Fruit fly (Drosophila melanogaster) whole organism, embryonic: ENCODE results near the gene Pvf2.

Experiments used
- Awh ChIP-seq: fragments of 200-800 bp; sonication (Bioruptor generic); IDR thresholded peaks from 2 replicates; pipeline ENCODE4, ENCODE4 v1.3.6; 2022; ENCODE audit warnings: missing biosample characterization, missing genetic modification characterization
- B-H1 ChIP-seq: fragments of 200-800 bp; sonication (Bioruptor generic); IDR thresholded peaks from 3 replicates; pipeline ENCODE4 v1.3.6; 2022; ENCODE audit warnings: missing biosample characterization, missing genetic modification characterization
- CG11696 ChIP-seq: fragments of 200-800 bp; sonication (Bioruptor generic); IDR thresholded peaks from 2 replicates; pipeline ENCODE4 v1.3.6; 2022; ENCODE audit warnings: missing biosample characterization, missing genetic modification characterization
- CG16815 ChIP-seq: fragments of 200-800 bp; sonication (Bioruptor generic); optimal IDR thresholded peaks from 3 replicates; lab custom pipeline; 2017; ENCODE audit warnings: missing biosample characterization, mild to moderate bottlenecking, missing genetic modification characterization
- CG2116 ChIP-seq: fragments of 200-800 bp; sonication (Bioruptor generic); optimal IDR thresholded peaks from 3 replicates; lab custom pipeline; 2018; ENCODE audit warnings: missing biosample characterization, mild to moderate bottlenecking, missing genetic modification characterization
- CG2712 ChIP-seq: fragments of 200-800 bp; optimal IDR thresholded peaks from 3 replicates; lab custom pipeline; 2019; ENCODE audit warnings: missing biosample characterization, mild to moderate bottlenecking, missing genetic modification characterization, moderate library complexity
- CG3838 ChIP-seq: fragments of 200-800 bp; sonication (Bioruptor generic); optimal IDR thresholded peaks from 3 replicates; lab custom pipeline; 2016; ENCODE audit warnings: missing biosample characterization, missing genetic modification characterization
- CG6175 ChIP-seq: fragments of 200-800 bp; sonication (Bioruptor generic); IDR thresholded peaks from 3 replicates; pipeline ENCODE4 v1.3.6; 2022; ENCODE audit warnings: missing biosample characterization, missing genetic modification characterization
- CG6854 ChIP-seq: fragments of 200-800 bp; sonication (Bioruptor generic); optimal IDR thresholded peaks from 3 replicates; lab custom pipeline; 2017; ENCODE audit warnings: missing biosample characterization, mild to moderate bottlenecking, missing genetic modification characterization
- CG7786 ChIP-seq: fragments of 200-800 bp; sonication (Bioruptor generic); optimal IDR thresholded peaks from 2 replicates; lab custom pipeline; 2016; ENCODE audit warnings: missing biosample characterization, missing genetic modification characterization
- CG7928 ChIP-seq: fragments of 200-800 bp; sonication (Bioruptor generic); optimal IDR thresholded peaks from 2 replicates; lab custom pipeline; 2017; ENCODE audit warnings: missing biosample characterization, mild to moderate bottlenecking, missing genetic modification characterization
- CG7963 ChIP-seq: fragments of 200-800 bp; sonication (Bioruptor generic); IDR thresholded peaks from 3 replicates; pipeline ENCODE4 v1.3.6; 2022; ENCODE audit warnings: missing biosample characterization, missing genetic modification characterization; ENCODE audit not compliant: partially characterized antibody
- CG8944 ChIP-seq: fragments of 200-800 bp; sonication (Bioruptor generic); optimal IDR thresholded peaks from 3 replicates; lab custom pipeline; 2016; ENCODE audit warnings: missing biosample characterization, missing genetic modification characterization
- CG9215 ChIP-seq: fragments of 200-800 bp; sonication (Bioruptor generic); IDR thresholded peaks from 2 replicates; pipeline ENCODE4 v1.3.6; 2022; ENCODE audit warnings: missing biosample characterization, missing genetic modification characterization
- CG9817 ChIP-seq: fragments of 200-800 bp; sonication (Bioruptor generic); optimal IDR thresholded peaks from 2 replicates; lab custom pipeline; 2018; ENCODE audit warnings: missing biosample characterization, mild to moderate bottlenecking, missing genetic modification characterization, moderate library complexity
- Dip2 ChIP-seq: fragments of 200-800 bp; sonication (Bioruptor generic); IDR thresholded peaks from 2 replicates; pipeline ENCODE4 v1.3.6; 2022; ENCODE audit warnings: missing biosample characterization, missing genetic modification characterization
- Drgx ChIP-seq: fragments of 200-800 bp; sonication (Bioruptor generic); IDR thresholded peaks from 2 replicates; pipeline ENCODE4 v1.3.6; 2022; ENCODE audit warnings: missing biosample characterization, missing genetic modification characterization
- ERR ChIP-seq: fragments of 200-800 bp; sonication (Bioruptor generic); optimal IDR thresholded peaks from 2 replicates; lab custom pipeline; 2016; ENCODE audit warnings: missing biosample characterization, missing genetic modification characterization
- HLH4C ChIP-seq: fragments of 200-800 bp; sonication (Bioruptor generic); IDR thresholded peaks from 3 replicates; pipeline ENCODE4 v1.3.6; 2022; ENCODE audit warnings: missing biosample characterization, missing genetic modification characterization; ENCODE audit not compliant: partially characterized antibody
- HLH54F ChIP-seq: fragments of 200-800 bp; sonication (Bioruptor generic); optimal IDR thresholded peaks from 3 replicates; lab custom pipeline; 2016; ENCODE audit warnings: missing biosample characterization, missing genetic modification characterization
- HmgZ ChIP-seq: fragments of 200-800 bp; sonication (Bioruptor generic); optimal IDR thresholded peaks from 2 replicates; lab custom pipeline; 2018; ENCODE audit warnings: missing biosample characterization, mild to moderate bottlenecking, missing genetic modification characterization
- MESR4 ChIP-seq: fragments of 200-800 bp; sonication (Bioruptor generic); optimal IDR thresholded peaks from 2 replicates; lab custom pipeline; 2018; ENCODE audit warnings: missing biosample characterization, mild to moderate bottlenecking, missing genetic modification characterization, moderate library complexity
- NK7.1 ChIP-seq: fragments of 200-800 bp; sonication (Bioruptor generic); optimal IDR thresholded peaks from 3 replicates; lab custom pipeline; 2016; ENCODE audit warnings: missing biosample characterization, missing genetic modification characterization
- Oaz ChIP-seq: fragments of 200-800 bp; sonication (Bioruptor generic); IDR thresholded peaks from 2 replicates; pipeline ENCODE4 v1.3.6; 2022; ENCODE audit warnings: missing biosample characterization, missing genetic modification characterization
- Oli ChIP-seq: fragments of 200-800 bp; sonication (Bioruptor generic); optimal IDR thresholded peaks from 2 replicates; lab custom pipeline; 2018; ENCODE audit warnings: missing biosample characterization, mild to moderate bottlenecking, missing genetic modification characterization, moderate library complexity
- Ravus ChIP-seq: fragments of 200-800 bp; sonication (Bioruptor generic); IDR thresholded peaks from 2 replicates; pipeline ENCODE4 v1.3.6; 2022; ENCODE audit warnings: missing biosample characterization, missing genetic modification characterization
- btn ChIP-seq: fragments of 200-800 bp; sonication (Bioruptor generic); optimal IDR thresholded peaks from 2 replicates; lab custom pipeline; 2016; ENCODE audit warnings: missing biosample characterization, missing genetic modification characterization
- cato ChIP-seq: fragments of 200-800 bp; sonication (Bioruptor generic); optimal IDR thresholded peaks from 2 replicates; lab custom pipeline; 2016; ENCODE audit warnings: missing biosample characterization, missing genetic modification characterization, borderline replicate concordance
- chif ChIP-seq, 2 experiments: fragments of 200-800 bp; sonication (Bioruptor generic); optimal IDR thresholded peaks; 3 replicates each; lab custom pipeline; 2016; ENCODE audit warnings: missing biosample characterization in 2 of 2, missing genetic modification characterization in 2 of 2
- chm ChIP-seq: fragments of 200-800 bp; sonication (Bioruptor generic); IDR thresholded peaks from 2 replicates; pipeline ENCODE4 v1.3.6; 2022; ENCODE audit warnings: missing biosample characterization, missing genetic modification characterization
- chn ChIP-seq: fragments of 200-800 bp; sonication (Bioruptor generic); optimal IDR thresholded peaks from 2 replicates; lab custom pipeline; 2016; ENCODE audit warnings: missing biosample characterization, missing genetic modification characterization
- ci ChIP-seq: fragments of 200-800 bp; sonication (Bioruptor generic); IDR thresholded peaks from 3 replicates; pipeline ENCODE4 v1.3.6; 2022; ENCODE audit warnings: missing biosample characterization, missing genetic modification characterization
- emc ChIP-seq: fragments of 200-800 bp; sonication (Bioruptor generic); optimal IDR thresholded peaks from 2 replicates; lab custom pipeline; 2016; ENCODE audit warnings: missing biosample characterization, missing genetic modification characterization
- fd3F ChIP-seq: fragments of 200-800 bp; sonication (Bioruptor generic); optimal IDR thresholded peaks from 2 replicates; lab custom pipeline; 2018; ENCODE audit warnings: missing biosample characterization, mild to moderate bottlenecking, missing genetic modification characterization, moderate library complexity
- gcm ChIP-seq: fragments of 200-800 bp; sonication (Bioruptor generic); optimal IDR thresholded peaks from 2 replicates; lab custom pipeline; 2019; ENCODE audit warnings: missing biosample characterization, mild to moderate bottlenecking, missing genetic modification characterization, moderate library complexity
- gfzf ChIP-seq: fragments of 200-800 bp; sonication (Bioruptor generic); optimal IDR thresholded peaks from 2 replicates; lab custom pipeline; 2016; ENCODE audit warnings: missing biosample characterization, mild to moderate bottlenecking, missing genetic modification characterization, moderate library complexity
- gro ChIP-seq: fragments of 200-800 bp; sonication (Bioruptor generic); optimal IDR thresholded peaks from 2 replicates; lab custom pipeline; 2016; ENCODE audit warnings: missing biosample characterization, missing genetic modification characterization
- hbn ChIP-seq: fragments of 200-800 bp; sonication (Bioruptor generic); IDR thresholded peaks from 2 replicates; pipeline ENCODE4 v1.3.6; 2022; ENCODE audit warnings: missing biosample characterization, missing genetic modification characterization; ENCODE audit not compliant: partially characterized antibody
- klu ChIP-seq: fragments of 200-800 bp; sonication (Bioruptor generic); IDR thresholded peaks from 2 replicates; pipeline ENCODE4 v1.3.6; 2022; ENCODE audit warnings: missing biosample characterization, missing genetic modification characterization
- knrl ChIP-seq: fragments of 200-800 bp; sonication (Bioruptor generic); IDR thresholded peaks from 3 replicates; pipeline ENCODE4 v1.3.6; 2022; ENCODE audit warnings: missing biosample characterization, missing genetic modification characterization; ENCODE audit not compliant: partially characterized antibody
- lilli ChIP-seq: fragments of 200-800 bp; sonication (Bioruptor generic); optimal IDR thresholded peaks from 3 replicates; lab custom pipeline; 2016; ENCODE audit warnings: missing biosample characterization, missing genetic modification characterization
- nau ChIP-seq: fragments of 200-800 bp; sonication (Bioruptor generic); optimal IDR thresholded peaks from 3 replicates; lab custom pipeline; 2017; ENCODE audit warnings: missing biosample characterization, mild to moderate bottlenecking, missing genetic modification characterization, missing genetic modification reagents
- nerfin-1 ChIP-seq: fragments of 200-800 bp; sonication (Bioruptor generic); optimal IDR thresholded peaks from 3 replicates; lab custom pipeline; 2019; ENCODE audit warnings: missing biosample characterization, mild to moderate bottlenecking, missing genetic modification characterization, moderate library complexity
- pros ChIP-seq: fragments of 200-800 bp; sonication (Bioruptor generic); optimal IDR thresholded peaks from 3 replicates; lab custom pipeline; 2019; ENCODE audit warnings: missing biosample characterization, mild to moderate bottlenecking, missing genetic modification characterization, moderate library complexity
- pum ChIP-seq: fragments of 200-800 bp; sonication (Bioruptor generic); optimal IDR thresholded peaks from 2 replicates; lab custom pipeline; 2016; ENCODE audit warnings: missing biosample characterization, missing genetic modification characterization
- row ChIP-seq: fragments of 200-800 bp; sonication (Bioruptor generic); IDR thresholded peaks from 3 replicates; pipeline ENCODE4 v1.3.6; 2022; ENCODE audit warnings: missing biosample characterization, missing genetic modification characterization
- sens-2 ChIP-seq: fragments of 200-800 bp; sonication (Bioruptor generic); IDR thresholded peaks from 2 replicates; pipeline ENCODE4 v1.3.6; 2022; ENCODE audit warnings: missing biosample characterization, missing genetic modification characterization
- sisA ChIP-seq: fragments of 200-800 bp; sonication (Bioruptor generic); IDR thresholded peaks from 2 replicates; pipeline ENCODE4 v1.3.6; 2022; ENCODE audit warnings: missing biosample characterization, missing genetic modification characterization
- slbo ChIP-seq: fragments of 200-800 bp; sonication (Bioruptor generic); IDR thresholded peaks from 2 replicates; pipeline ENCODE4 v1.3.6; 2022; ENCODE audit warnings: missing biosample characterization, missing genetic modification characterization
- trh ChIP-seq: fragments of 200-800 bp; sonication (Bioruptor generic); optimal IDR thresholded peaks from 2 replicates; lab custom pipeline; 2016; ENCODE audit warnings: missing biosample characterization, missing genetic modification characterization

The Pvf2 gene

DNA sequence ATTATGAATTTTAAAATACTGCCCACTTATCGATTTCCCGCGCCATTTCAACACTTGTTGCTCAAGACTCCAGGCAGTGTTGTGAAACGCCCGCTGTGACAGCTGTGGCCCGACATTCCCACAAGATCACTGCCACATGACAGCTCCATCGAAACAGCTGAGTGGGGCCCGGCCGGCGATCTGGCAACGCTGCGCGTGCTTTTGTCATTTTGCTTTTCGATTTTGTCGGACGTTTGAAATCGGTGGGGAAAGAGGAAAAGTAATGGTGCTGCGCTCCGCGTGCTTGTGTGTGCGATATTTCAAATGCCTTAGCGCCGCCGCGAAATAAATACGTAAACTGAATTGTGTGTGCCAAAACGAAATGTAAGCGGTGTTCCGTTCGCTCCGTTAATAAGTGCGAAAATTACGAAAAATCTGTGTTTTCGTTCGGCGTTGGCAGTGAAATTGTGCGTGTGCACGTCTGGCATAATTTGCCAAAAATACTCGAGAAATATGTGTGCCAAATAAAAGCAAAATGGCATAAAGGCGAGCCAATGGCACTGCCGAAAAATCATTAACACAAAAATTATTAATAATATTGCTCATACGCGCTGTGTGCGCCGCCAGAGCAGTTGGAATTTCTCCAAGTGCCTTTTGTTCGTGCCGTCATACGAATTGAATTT lies 42.2 kb downstream of the Pvf2 start (continued):
- TF ChIP-seq ERR (GFP tag; lab: Kevin White, UChicago) (peak; percentile 28), gfzf (peak; percentile 27), nerfin-1 (tag; lab: Kevin White, UChicago) (peak; percentile 35), Oli (peak; percentile 17), CG2116 (GFP tag; lab: Kevin White, UChicago) (peak; percentile 80), NK7.1 (GFP tag; lab: Kevin White, UChicago) (peak; percentile 21), nau (peak; percentile 26), CG6175 (GFP tag; lab: Robert Waterston, UW) (peak; percentile 58; the same call in 1 of the 3 replicates), CG11696 (GFP tag; lab: Robert Waterston, UW) (no peak), CG2712 (tag; lab: Kevin White, UChicago) (peak; percentile 33), klu (GFP tag; lab: Robert Waterston, UW) (no peak; the same call in 1 of the 2 replicates), MESR4 (GFP tag; lab: Kevin White, UChicago) (peak; percentile 66), chif (GFP tag; optimal IDR thresholded peaks at IDR 0.05; lab: Kevin White, UChicago) (peak in 1 of 2 experiments; percentile 2), CG7963 (GFP tag; lab: Robert Waterston, UW) (peak; percentile 37; the same call in 1 of the 3 replicates), knrl (peak; percentile 55), emc (GFP tag; lab: Kevin White, UChicago) (no peak), sens-2 (GFP tag; lab: Robert Waterston, UW) (no peak), CG7786 (GFP tag; lab: Kevin White, UChicago) (peak; percentile 2), chm (peak; percentile 64), trh (GFP tag; lab: Kevin White, UChicago) (no peak), HmgZ (peak; percentile 96), CG6854 (GFP tag; lab: Kevin White, UChicago) (no peak), gro (GFP tag; lab: Kevin White, UChicago) (peak; percentile 78), sisA (GFP tag; lab: Robert Waterston, UW) (peak; percentile 57), CG8944 (GFP tag; lab: Kevin White, UChicago) (peak; percentile 20), gcm (GFP tag; lab: Kevin White, UChicago) (peak; percentile 12), Awh (no peak; the same call in 1 of the 2 replicates), HLH54F (GFP tag; lab: Kevin White, UChicago) (peak; percentile 34), lilli (peak; percentile 60), CG7928 (GFP tag; lab: Kevin White, UChicago) (peak; percentile 39), Ravus (GFP tag; lab: Robert Waterston, UW) (no peak; the same call in 1 of the 2 replicates), Drgx (GFP tag; lab: Robert Waterston, UW) (peak; percentile 73), ci (GFP tag; lab: Robert Waterston, UW) (peak; percentile 89), row (GFP tag; lab: Robert Waterston, UW) (peak; percentile 70), fd3F (GFP tag; lab: Kevin White, UChicago) (peak; percentile 5), Oaz (peak; percentile 55), HLH4C (peak; percentile 59), pros (no peak), pum (GFP tag; lab: Kevin White, UChicago) (peak; percentile 32), CG9215 (GFP tag; lab: Robert Waterston, UW) (no peak), cato (GFP tag; lab: Kevin White, UChicago) (no peak), CG9817 (tag; lab: Kevin White, UChicago) (peak; percentile 23), B-H1 (GFP tag; lab: Robert Waterston, UW) (peak; percentile 34; the same call in 2 of the 3 replicates), CG16815 (no peak), chn (GFP tag; lab: Kevin White, UChicago) (peak; percentile 45), btn (GFP tag; lab: Kevin White, UChicago) (no peak), CG3838 (GFP tag; lab: Kevin White, UChicago) (no peak), slbo (peak; percentile 75), Dip2 (GFP tag; lab: Robert Waterston, UW) (no peak), hbn (peak; percentile 59)
